Fruit fly (Drosophila melanogaster): Measurements from ENCODE around the gene CG4835.

The CG4835 gene

dm6 chr3L:5447087-5447486 lies 32.5 kb upstream of the CG4835 start (continued):
- TF ChIP-seq tio (GFP tag; optimal IDR thresholded peaks at IDR 0.05): peak; percentile 43
- peak; percentile 11 for TF ChIP-seq az2 (GFP tag; optimal IDR thresholded peaks at IDR 0.05)
- no peak for TF ChIP-seq CG7745 (tag; optimal IDR thresholded peaks at IDR 0.05)
- TF ChIP-seq CG11504 (tag; optimal IDR thresholded peaks at IDR 0.05): peak; percentile 66
- TF ChIP-seq maf-S (GFP tag; optimal IDR thresholded peaks at IDR 0.05): peak; percentile 0
- peak; percentile 23 for TF ChIP-seq CHES-1-like (GFP tag; optimal IDR thresholded peaks at IDR 0.05)
- TF ChIP-seq gem (tag; optimal IDR thresholded peaks at IDR 0.05): peak; percentile 75
- peak; percentile 65; the same call in 1 of the 3 replicates for TF ChIP-seq otp (GFP tag; IDR thresholded peaks at IDR 0.05)
- TF ChIP-seq luna (GFP tag; optimal IDR thresholded peaks at IDR 0.05): no peak
- peak; percentile 44 for TF ChIP-seq btn (GFP tag; optimal IDR thresholded peaks at IDR 0.05)
- no peak for TF ChIP-seq NK7.1 (GFP tag; optimal IDR thresholded peaks at IDR 0.05)
- no peak for TF ChIP-seq sim (GFP tag; IDR thresholded peaks at IDR 0.05)
- TF ChIP-seq CG17568 (GFP tag; optimal IDR thresholded peaks at IDR 0.05): peak; percentile 71
- TF ChIP-seq caup (GFP tag; optimal IDR thresholded peaks at IDR 0.05; ENCODE audit: severe bottlenecking): peak; percentile 68
- TF ChIP-seq CG1529 (GFP tag; optimal IDR thresholded peaks at IDR 0.05): peak; percentile 84
- TF ChIP-seq bab2 (GFP tag; optimal IDR thresholded peaks at IDR 0.05): peak; percentile 77
- TF ChIP-seq CG30431 (GFP tag; optimal IDR thresholded peaks at IDR 0.05): peak; percentile 48
- TF ChIP-seq danr (GFP tag; IDR thresholded peaks at IDR 0.05): 0 out of 2 replicates have a peak, but pooled peaks have one; percentile 27
- TF ChIP-seq Sry-β (GFP tag; optimal IDR thresholded peaks at IDR 0.05): peak; percentile 50
- peak; percentile 63 for TF ChIP-seq CG17385 (GFP tag; optimal IDR thresholded peaks at IDR 0.05)
- no peak for TF ChIP-seq gfzf (GFP tag; optimal IDR thresholded peaks at IDR 0.05)
- peak; percentile 38; the same call in 1 of the 3 replicates for TF ChIP-seq CG11093 (GFP tag; IDR thresholded peaks at IDR 0.05)
- TF ChIP-seq Mes4 (GFP tag; optimal IDR thresholded peaks at IDR 0.05): peak; percentile 57
- TF ChIP-seq chn (GFP tag; optimal IDR thresholded peaks at IDR 0.05): no peak
- no peak for TF ChIP-seq Dbx (GFP tag; IDR thresholded peaks at IDR 0.05)
- no peak for TF ChIP-seq CG15479 (GFP tag; optimal IDR thresholded peaks at IDR 0.05)
- peak; percentile 97 for TF ChIP-seq sens (GFP tag)
- TF ChIP-seq ken (GFP tag; IDR thresholded peaks at IDR 0.05): peak; percentile 54; the same call in 1 of the 3 replicates
- no peak for TF ChIP-seq nerfin-1 (tag; optimal IDR thresholded peaks at IDR 0.05)
- TF ChIP-seq CG12236 (GFP tag; optimal IDR thresholded peaks at IDR 0.05): peak; percentile 65
- peak; percentile 52 for TF ChIP-seq Jarid2 (GFP tag; optimal IDR thresholded peaks at IDR 0.05)
- TF ChIP-seq CG3281 (GFP tag; optimal IDR thresholded peaks at IDR 0.05): peak; percentile 63
- TF ChIP-seq CG7786 (GFP tag; optimal IDR thresholded peaks at IDR 0.05): no peak
- peak; percentile 39 for TF ChIP-seq TFAM (GFP tag; optimal IDR thresholded peaks at IDR 0.05)
- TF ChIP-seq so (GFP tag; IDR thresholded peaks at IDR 0.05): no peak
- TF ChIP-seq Nf-YB (GFP tag; optimal IDR thresholded peaks at IDR 0.05): peak; percentile 17
- no peak for TF ChIP-seq ssp (GFP tag; IDR thresholded peaks at IDR 0.05)
- 0 out of 2 replicates have a peak, but pooled peaks have one; percentile 56 for TF ChIP-seq CG14014 (GFP tag; IDR thresholded peaks at IDR 0.05)
- TF ChIP-seq odd (GFP tag; optimal IDR thresholded peaks at IDR 0.05): peak; percentile 80
- TF ChIP-seq gro (GFP tag; optimal IDR thresholded peaks at IDR 0.05): no peak
- TF ChIP-seq mirr (GFP tag; optimal IDR thresholded peaks at IDR 0.05): peak; percentile 72
- TF ChIP-seq pnt (GFP tag; optimal IDR thresholded peaks at IDR 0.05): peak; percentile 30
- peak; percentile 38; the same call in 1 of the 2 replicates for TF ChIP-seq CG11247 (GFP tag; IDR thresholded peaks at IDR 0.05)
- peak; percentile 74 for TF ChIP-seq CG17912 (GFP tag; optimal IDR thresholded peaks at IDR 0.05)
- peak; percentile 53 for TF ChIP-seq sd (tag; optimal IDR thresholded peaks at IDR 0.05)
- TF ChIP-seq CG3847 (GFP tag; IDR thresholded peaks at IDR 0.05): peak; percentile 46; the same call in 1 of the 2 replicates
- TF ChIP-seq dpn (GFP tag; optimal IDR thresholded peaks at IDR 0.05): peak; percentile 43 to 47
- TF ChIP-seq GATAe (GFP tag; conservative IDR thresholded peaks at IDR 0.05): no peak
- no peak for TF ChIP-seq Dref (GFP tag; IDR thresholded peaks at IDR 0.05)
- no peak for TF ChIP-seq CG7357 (GFP tag; IDR thresholded peaks at IDR 0.05)
- peak; percentile 75 for TF ChIP-seq ewg (GFP tag; optimal IDR thresholded peaks at IDR 0.05)

All from whole organism, embryonic.